Worm (Caenorhabditis elegans): ENCODE measurements around the gene C35A5.10.

DNA sequence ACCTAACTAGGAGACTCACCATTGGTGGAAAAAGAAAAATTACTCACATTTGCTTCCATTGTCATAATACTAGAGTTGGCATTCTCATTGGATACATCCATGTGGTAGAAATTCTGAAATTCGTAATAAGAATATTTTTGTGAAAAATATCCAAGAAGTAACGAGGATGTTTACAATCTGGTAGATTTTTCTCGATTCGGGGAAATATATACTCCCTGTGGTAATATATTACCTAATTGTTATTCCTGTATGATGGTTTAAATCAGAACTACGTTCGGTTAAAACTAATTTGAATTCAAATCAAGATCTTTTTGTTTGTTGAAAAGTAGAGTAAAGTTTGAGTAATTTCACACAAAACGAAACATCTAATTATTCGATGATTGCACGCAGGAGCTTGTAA is 45.0 kb downstream of the C35A5.10 start, which contains the start of gene srd-34:
- TF ChIP-seq unc-39 (tag; optimal IDR thresholded peaks at IDR 0.05) (no peak), zag-1 (tag; optimal IDR thresholded peaks at IDR 0.05) (no peak), nhr-12 (tag; optimal IDR thresholded peaks at IDR 0.05) (no peak), snpc-4 (tag; optimal IDR thresholded peaks at IDR 0.05) (no peak)
